Worm (Caenorhabditis elegans): ENCODE results near the gene klp-4.
A peak's percentile ranks its signal among the peaks of the same experiment; 100 is the strongest.

The klp-4 gene

DNA sequence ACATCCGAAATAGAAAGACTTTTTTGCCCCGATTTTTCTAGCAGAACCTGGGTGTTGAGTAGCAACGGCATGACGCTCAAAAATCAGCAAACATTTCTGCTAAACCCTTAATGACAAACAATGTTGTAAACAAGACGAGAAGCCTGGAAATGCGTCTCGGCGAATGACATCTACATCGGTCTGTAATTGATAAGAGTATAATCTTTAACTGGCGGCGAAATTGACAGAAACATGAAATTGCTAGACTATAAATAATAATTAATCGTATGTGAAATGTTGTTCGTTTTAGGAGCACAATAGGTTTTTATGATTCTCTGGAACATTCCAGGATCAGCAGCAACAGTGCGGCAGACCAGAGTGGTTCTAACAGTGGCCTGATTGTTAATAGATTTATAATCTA is 36.8 kb downstream of the klp-4 start:
- TF ChIP-seq ceh-43 (GFP tag; optimal IDR thresholded peaks at IDR 0.05): no peak
- TF ChIP-seq sptf-1 (tag; optimal IDR thresholded peaks at IDR 0.05): no peak
- no peak for TF ChIP-seq ces-1 (GFP tag; optimal IDR thresholded peaks at IDR 0.05)

DNA sequence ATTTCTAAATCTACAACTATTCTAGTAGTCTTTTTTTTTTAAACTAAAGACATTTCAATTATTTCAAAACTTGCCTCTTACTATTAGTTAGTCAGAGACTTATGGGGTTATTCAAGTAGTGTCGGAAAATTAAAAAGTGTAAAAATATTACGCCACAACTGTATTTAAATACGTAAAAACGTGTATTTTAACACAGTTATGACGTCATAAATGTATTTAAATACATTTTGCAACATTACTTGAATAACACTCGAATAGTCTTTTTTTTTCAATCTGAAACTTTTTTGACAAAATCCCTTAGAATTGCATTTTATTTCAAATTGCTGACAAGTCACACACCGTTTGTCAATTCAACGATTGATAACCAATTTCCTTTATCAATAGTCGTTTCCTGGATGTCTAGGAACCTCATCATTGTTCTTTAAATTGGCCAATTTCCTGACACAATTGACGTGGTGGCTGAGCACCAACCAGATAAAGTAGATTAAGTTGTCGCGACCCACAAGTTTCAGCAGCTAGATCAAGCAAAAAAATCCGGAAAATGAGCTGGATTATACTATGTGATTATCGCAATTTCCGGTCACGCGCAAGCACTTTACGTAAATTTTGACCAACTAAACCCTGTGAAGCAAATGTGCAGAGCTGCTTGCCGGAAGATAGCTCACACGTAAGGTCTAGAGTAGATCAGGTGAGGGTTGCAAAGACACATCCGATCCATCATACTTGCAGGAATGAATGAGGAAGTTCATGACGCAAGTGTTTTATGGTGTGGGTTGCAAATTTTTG is 38.8 kb downstream of the klp-4 start:
- TF ChIP-seq hlh-1 (tag; optimal IDR thresholded peaks at IDR 0.05) (no peak), zip-8 (tag; optimal IDR thresholded peaks at IDR 0.05) (peak; percentile 97)

DNA sequence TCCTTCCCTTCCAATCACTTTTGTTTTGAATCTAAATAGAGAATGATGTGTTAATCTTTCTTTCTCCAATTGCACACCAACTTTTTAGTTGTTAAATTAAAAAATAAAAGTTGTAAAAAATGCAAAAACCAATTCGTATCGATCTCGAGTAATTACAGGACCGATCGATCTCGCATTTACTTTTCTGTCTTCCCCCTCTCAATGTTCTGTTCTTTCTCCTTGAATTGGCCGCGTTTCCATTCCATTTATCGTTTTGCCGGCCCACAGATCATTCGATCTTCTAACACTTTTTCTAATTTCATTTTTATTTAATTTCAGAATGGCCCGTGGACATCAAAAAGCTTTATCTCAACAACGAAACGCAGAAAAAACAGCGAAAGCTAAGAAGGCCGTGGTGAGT is 43.3 kb downstream of the klp-4 start, which contains the start of gene K10B3.1:
K10B3.1 (plus strand) TSS at position 301 of the 400 bp plus-strand sequence.
- TF ChIP-seq nhr-2 (tag; optimal IDR thresholded peaks at IDR 0.05) (no peak), drap-1 (GFP tag; optimal IDR thresholded peaks at IDR 0.05) (no peak), lsy-2 (tag; optimal IDR thresholded peaks at IDR 0.05) (no peak), elt-3 (tag; optimal IDR thresholded peaks at IDR 0.05) (no peak), nhr-237 (tag; optimal IDR thresholded peaks at IDR 0.05) (no peak), snpc-4 (tag; optimal IDR thresholded peaks at IDR 0.05) (no peak), nhr-12 (tag; optimal IDR thresholded peaks at IDR 0.05) (no peak), flh-1 (GFP tag; optimal IDR thresholded peaks at IDR 0.05) (no peak), mab-5 (tag; optimal IDR thresholded peaks at IDR 0.05) (no peak)

DNA sequence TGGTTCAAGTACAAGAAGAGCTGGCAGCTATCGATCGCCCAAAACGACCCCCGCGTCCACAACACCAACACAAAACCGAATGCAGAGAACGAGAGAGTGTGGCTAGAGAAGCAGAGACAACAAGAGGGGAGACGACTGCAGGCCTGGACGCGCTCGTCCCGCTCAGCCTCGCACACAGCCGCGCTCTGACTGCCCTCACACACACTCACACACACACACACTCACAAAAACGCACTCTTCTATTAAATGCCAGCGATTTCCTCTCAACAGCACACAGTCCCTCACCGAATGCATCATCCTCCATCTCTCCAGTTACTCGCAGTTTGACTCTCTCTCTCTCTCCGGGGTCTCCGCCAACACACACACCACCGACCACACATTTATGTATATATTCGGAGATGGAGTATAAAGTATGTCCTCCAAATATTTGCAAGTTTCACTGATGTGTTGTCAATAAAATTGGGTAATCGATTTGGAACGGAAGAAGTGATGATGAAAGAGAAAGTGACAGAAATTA is 50.8 kb downstream of the klp-4 start:
- TF ChIP-seq nhr-2 (tag; optimal IDR thresholded peaks at IDR 0.05) (no peak), nhr-237 (tag; optimal IDR thresholded peaks at IDR 0.05) (peak; percentile 93), flh-1 (GFP tag; optimal IDR thresholded peaks at IDR 0.05) (no peak), lsy-2 (tag; optimal IDR thresholded peaks at IDR 0.05) (peak; percentile 58), tbx-8 (GFP tag; optimal IDR thresholded peaks at IDR 0.05) (peak; percentile 23), ztf-11 (tag; optimal IDR thresholded peaks at IDR 0.05) (peak; percentile 75), unc-39 (tag; optimal IDR thresholded peaks at IDR 0.05) (peak; percentile 4), ceh-39 (tag; optimal IDR thresholded peaks at IDR 0.05) (peak; percentile 50), blmp-1 (tag; optimal IDR thresholded peaks at IDR 0.05) (peak; percentile 86), lin-32 (GFP tag; optimal IDR thresholded peaks at IDR 0.05) (peak; percentile 48), sptf-1 (tag; optimal IDR thresholded peaks at IDR 0.05) (peak; percentile 88), ces-1 (GFP tag; optimal IDR thresholded peaks at IDR 0.05) (peak; percentile 93), zip-8 (tag; optimal IDR thresholded peaks at IDR 0.05) (no peak), cnd-1 (tag; optimal IDR thresholded peaks at IDR 0.05) (peak; percentile 83), ham-2 (GFP tag; optimal IDR thresholded peaks at IDR 0.05) (peak; percentile 74), mls-2 (tag; optimal IDR thresholded peaks at IDR 0.05) (peak; percentile 95), elt-1 (tag; optimal IDR thresholded peaks at IDR 0.05; ENCODE audit: borderline replicate concordance, insufficient read depth) (no peak), unc-120 (tag; optimal IDR thresholded peaks at IDR 0.05; ENCODE audit: poor library complexity, severe bottlenecking) (peak; percentile 55), nhr-12 (tag; optimal IDR thresholded peaks at IDR 0.05) (no peak), sem-2 (GFP tag; optimal IDR thresholded peaks at IDR 0.05) (peak; percentile 35), unc-62 (GFP tag; optimal IDR thresholded peaks at IDR 0.05) (peak; percentile 91), elt-3 (tag; optimal IDR thresholded peaks at IDR 0.05) (peak; percentile 61), hlh-1 (tag; optimal IDR thresholded peaks at IDR 0.05) (peak; percentile 77), pha-4 (tag; optimal IDR thresholded peaks at IDR 0.05) (peak; percentile 94), nhr-28 (tag; optimal IDR thresholded peaks at IDR 0.05) (no peak), M03D4.4 (tag; optimal IDR thresholded peaks at IDR 0.05) (peak; percentile 78), mab-5 (tag; optimal IDR thresholded peaks at IDR 0.05) (no peak), ceh-43 (GFP tag; optimal IDR thresholded peaks at IDR 0.05) (no peak), snpc-4 (tag; optimal IDR thresholded peaks at IDR 0.05) (no peak), lin-13 (tag; optimal IDR thresholded peaks at IDR 0.05) (peak; percentile 91), drap-1 (GFP tag; optimal IDR thresholded peaks at IDR 0.05) (peak; percentile 93), bed-3 (GFP tag; optimal IDR thresholded peaks at IDR 0.05) (no peak), mep-1 (tag; optimal IDR thresholded peaks at IDR 0.05) (peak; percentile 96), nhr-76 (tag; optimal IDR thresholded peaks at IDR 0.05) (no peak), ceh-83 (GFP tag; optimal IDR thresholded peaks at IDR 0.05) (peak; percentile 44)
